Fruit fly (Drosophila melanogaster): ENCODE measurements around the gene UbcE2M.

- TF ChIP-seq psq (optimal IDR thresholded peaks at IDR 0.05), result no peak
- TF ChIP-seq pan (optimal IDR thresholded peaks at IDR 0.05), result no peak
- TF ChIP-seq usp (GFP tag; optimal IDR thresholded peaks at IDR 0.05), result no peak
- TF ChIP-seq Dll (optimal IDR thresholded peaks at IDR 0.05), result no peak
Measured at dm6 chr3L:8156199-8156598, 41.6 kb downstream of the UbcE2M start.
